Worm (Caenorhabditis elegans) whole organism, L1 larva: ENCODE measurements around the gene F35G12.7.

ENCODE experiments used
- C04F5.9 ChIP-seq: sonication (generic microtip); optimal IDR thresholded peaks from 2 replicates; lab custom pipeline; 2016; ENCODE audit warnings: missing genetic modification characterization, missing compliant biosample characterization
- C16A3.4 ChIP-seq: fragments of 150-350 bp; optimal IDR thresholded peaks from 2 replicates; lab custom pipeline; 2014; ENCODE audit warnings: missing biosample characterization, missing genetic modification characterization
- aha-1 ChIP-seq: fragments of 150-350 bp; optimal IDR thresholded peaks from 2 replicates; lab custom pipeline; 2014; ENCODE audit warnings: missing biosample characterization, missing genetic modification characterization
- blmp-1 ChIP-seq: fragments of 150-350 bp; optimal IDR thresholded peaks from 2 replicates; lab custom pipeline; 2014; ENCODE audit warnings: missing biosample characterization, missing genetic modification characterization
- ceh-82 ChIP-seq, 3 experiments: fragments of 150-350 bp in 1 of 3; sonication (generic microtip) in 2 of 3; optimal IDR thresholded peaks; 2 replicates each; lab custom pipeline; 2014 to 2017; ENCODE audit warnings: missing biosample characterization in 3 of 3, missing genetic modification characterization in 3 of 3
- ces-1 ChIP-seq: fragments of 150-350 bp; optimal IDR thresholded peaks from 2 replicates; lab custom pipeline; 2014; ENCODE audit warnings: missing biosample characterization, missing genetic modification reagents, missing genetic modification characterization
- efl-3 ChIP-seq: fragments of 200-800 bp; sonication (Bioruptor generic); optimal IDR thresholded peaks from 2 replicates; lab custom pipeline; 2018; ENCODE audit warnings: mild to moderate bottlenecking, missing genetic modification characterization, missing compliant biosample characterization
- egl-13 ChIP-seq: sonication (generic microtip); optimal IDR thresholded peaks from 2 replicates; lab custom pipeline; 2016; ENCODE audit warnings: missing genotype, missing genetic modification reagents, missing genetic modification characterization, missing compliant biosample characterization
- egl-27 ChIP-seq, 2 experiments: fragments of 150-350 bp in 1 of 2; sonication (generic microtip); optimal IDR thresholded peaks; 3 replicates each; lab custom pipeline; 2017 to 2018; ENCODE audit warnings: missing biosample characterization in 2 of 2, missing genetic modification characterization in 2 of 2, missing genetic modification reagents in 2 of 2
- elt-2 ChIP-seq: sonication (generic microtip); optimal IDR thresholded peaks from 2 replicates; lab custom pipeline; 2016; ENCODE audit warnings: missing genetic modification characterization, mild to moderate bottlenecking, inconsistent platforms, missing compliant biosample characterization, missing genetic modification reagents
- elt-3 ChIP-seq, 6 experiments: fragments of 150-350 bp in 1 of 6; sonication (generic microtip); optimal IDR thresholded peaks; 2 replicates each; lab custom pipeline; 2017 to 2018; ENCODE audit warnings: missing biosample characterization in 6 of 6, missing genetic modification characterization in 6 of 6, inconsistent platforms in 1 of 6
- ets-5 ChIP-seq: fragments of 200-800 bp; sonication (Bioruptor generic); IDR thresholded peaks from 2 replicates; pipeline ENCODE4 v1.3.6; 2022; ENCODE audit warnings: missing genetic modification characterization, missing compliant biosample characterization
- fkh-4 ChIP-seq: sonication (generic microtip); optimal IDR thresholded peaks from 2 replicates; lab custom pipeline; 2016; ENCODE audit warnings: missing compliant biosample characterization, missing genetic modification characterization, borderline replicate concordance
- fkh-8 ChIP-seq: sonication (generic microtip); optimal IDR thresholded peaks from 2 replicates; lab custom pipeline; 2016; ENCODE audit warnings: mild to moderate bottlenecking, missing genetic modification characterization, missing compliant biosample characterization
- fos-1 ChIP-seq: fragments of 150-350 bp; optimal IDR thresholded peaks from 2 replicates; lab custom pipeline; 2014; ENCODE audit warnings: missing biosample characterization, missing genetic modification characterization
- grh-1 ChIP-seq: fragments of 200-800 bp; sonication (Bioruptor generic); IDR thresholded peaks from 2 replicates; pipeline ENCODE4 v1.3.6; 2022; ENCODE audit warnings: missing genetic modification reagents, missing genetic modification characterization, missing compliant biosample characterization
- hlh-17 ChIP-seq: fragments of 200-800 bp; sonication (Bioruptor generic); optimal IDR thresholded peaks from 2 replicates; lab custom pipeline; 2018; ENCODE audit warnings: missing genetic modification characterization, mild to moderate bottlenecking, missing compliant biosample characterization, moderate library complexity, borderline replicate concordance
- hlh-4 ChIP-seq: sonication (generic microtip); optimal IDR thresholded peaks from 2 replicates; lab custom pipeline; 2016; ENCODE audit warnings: mild to moderate bottlenecking, missing genetic modification characterization, missing compliant biosample characterization
- jun-1 ChIP-seq: fragments of 150-350 bp; optimal IDR thresholded peaks from 2 replicates; lab custom pipeline; 2014; ENCODE audit warnings: missing biosample characterization, missing genetic modification reagents, missing genetic modification characterization
- lin-15B ChIP-seq: fragments of 150-350 bp; sonication (generic microtip); optimal IDR thresholded peaks from 3 replicates; lab custom pipeline; 2014; ENCODE audit warnings: missing biosample characterization, missing genetic modification characterization
- lir-3 ChIP-seq: sonication (generic microtip); optimal IDR thresholded peaks from 2 replicates; lab custom pipeline; 2016; ENCODE audit warnings: mild to moderate bottlenecking, missing genetic modification characterization, moderate library complexity, missing compliant biosample characterization; ENCODE audit not compliant: poor library complexity
- lsy-2 ChIP-seq, 2 experiments: fragments of 150-350 bp; optimal IDR thresholded peaks; 2 replicates each; lab custom pipeline; 2014; ENCODE audit warnings: missing biosample characterization in 2 of 2, missing genetic modification characterization in 2 of 2
- mab-9 ChIP-seq: fragments of 200-800 bp; sonication (Bioruptor generic); IDR thresholded peaks from 2 replicates; pipeline ENCODE4 v1.3.6; 2022; ENCODE audit warnings: missing genetic modification reagents, missing genetic modification characterization, missing compliant biosample characterization
- nhr-11 ChIP-seq: fragments of 150-350 bp; optimal IDR thresholded peaks from 2 replicates; lab custom pipeline; 2014; ENCODE audit warnings: missing biosample characterization, missing genetic modification characterization
- nhr-12 ChIP-seq: sonication (generic microtip); optimal IDR thresholded peaks from 2 replicates; lab custom pipeline; 2017; ENCODE audit warnings: missing biosample characterization, missing genetic modification characterization
- nhr-19 ChIP-seq: fragments of 200-800 bp; sonication (Bioruptor generic); conservative IDR thresholded peaks from 2 replicates; pipeline ENCODE4 v1.3.6; 2022; ENCODE audit warnings: missing genetic modification characterization, missing compliant biosample characterization
- nhr-20 ChIP-seq: sonication (generic microtip); optimal IDR thresholded peaks from 2 replicates; lab custom pipeline; 2016; ENCODE audit warnings: mild to moderate bottlenecking, missing genetic modification characterization, missing compliant biosample characterization
- nhr-71 ChIP-seq: sonication (generic microtip); optimal IDR thresholded peaks from 2 replicates; lab custom pipeline; 2016; ENCODE audit warnings: mild to moderate bottlenecking, missing genetic modification characterization, moderate library complexity, missing compliant biosample characterization
- nhr-76 ChIP-seq: sonication (generic microtip); optimal IDR thresholded peaks from 2 replicates; lab custom pipeline; 2017; ENCODE audit warnings: missing biosample characterization, missing genetic modification characterization
- nhr-84 ChIP-seq: sonication (generic microtip); optimal IDR thresholded peaks from 2 replicates; lab custom pipeline; 2017; ENCODE audit warnings: missing biosample characterization, missing genetic modification characterization
- nhr-85 ChIP-seq: sonication (generic microtip); peaks from one replicate; lab custom pipeline; 2016; ENCODE audit warnings: missing genetic modification characterization, inconsistent platforms, missing compliant biosample characterization
- pag-3 ChIP-seq: sonication (generic microtip); optimal IDR thresholded peaks from 2 replicates; lab custom pipeline; 2017; ENCODE audit warnings: missing genetic modification characterization, mild to moderate bottlenecking, missing compliant biosample characterization, antibody characterized with exemption, borderline replicate concordance; ENCODE audit not compliant: insufficient read depth
- pax-3 ChIP-seq: fragments of 200-800 bp; sonication (Bioruptor generic); optimal IDR thresholded peaks from 2 replicates; lab custom pipeline; 2018; ENCODE audit warnings: mild to moderate bottlenecking, missing genetic modification characterization, moderate library complexity, missing compliant biosample characterization
- rnt-1 ChIP-seq: sonication (generic microtip); optimal IDR thresholded peaks from 2 replicates; lab custom pipeline; 2016; ENCODE audit warnings: mild to moderate bottlenecking, missing genetic modification characterization, moderate library complexity, missing compliant biosample characterization
- snpc-4 ChIP-seq: fragments of 150-350 bp; optimal IDR thresholded peaks from 2 replicates; lab custom pipeline; 2014; ENCODE audit warnings: missing biosample characterization, missing genetic modification characterization
- sox-4 ChIP-seq: sonication (generic microtip); optimal IDR thresholded peaks from 2 replicates; lab custom pipeline; 2016; ENCODE audit warnings: missing genetic modification characterization, missing compliant biosample characterization
- tlp-1 ChIP-seq: fragments of 150-350 bp; optimal IDR thresholded peaks from 2 replicates; lab custom pipeline; 2014; ENCODE audit warnings: missing biosample characterization, missing genetic modification characterization
- unc-130 ChIP-seq: fragments of 150-350 bp; optimal IDR thresholded peaks from 2 replicates; lab custom pipeline; 2017; ENCODE audit warnings: missing biosample characterization, missing genetic modification characterization, inconsistent platforms
- vab-15 ChIP-seq: sonication (generic microtip); optimal IDR thresholded peaks from 2 replicates; lab custom pipeline; 2017; ENCODE audit warnings: missing genotype, mild to moderate bottlenecking, missing genetic modification characterization, missing compliant biosample characterization
- xbp-1 ChIP-seq: sonication (generic microtip); optimal IDR thresholded peaks from 2 replicates; lab custom pipeline; 2016; ENCODE audit warnings: missing genetic modification characterization, missing compliant biosample characterization
- zag-1 ChIP-seq: fragments of 150-350 bp; optimal IDR thresholded peaks from 2 replicates; lab custom pipeline; 2014; ENCODE audit warnings: missing biosample characterization, missing genetic modification characterization
- zip-4 ChIP-seq: fragments of 200-800 bp; sonication (Bioruptor generic); optimal IDR thresholded peaks from 2 replicates; lab custom pipeline; 2018; ENCODE audit warnings: mild to moderate bottlenecking, missing genetic modification characterization, moderate library complexity, missing compliant biosample characterization
- ztf-11 ChIP-seq, 2 experiments: sonication (generic microtip); optimal IDR thresholded peaks; 2 replicates each; lab custom pipeline; 2016 to 2017; ENCODE audit warnings: missing genetic modification characterization in 2 of 2, missing biosample characterization in 1 of 2, missing compliant biosample characterization in 1 of 2

Gene F35G12.7

ce11 chrIII:4560393-4560890 lies 26.7 kb downstream of the F35G12.7 start (continued):
- TF ChIP-seq nhr-11 (tag; lab: Kevin White, UChicago) (no peak), xbp-1 (tag; lab: Kevin White, UChicago) (peak; percentile 69), egl-13 (tag; lab: Kevin White, UChicago) (peak; percentile 31), nhr-71 (tag; lab: Kevin White, UChicago) (peak; percentile 85), elt-3 (tag; optimal IDR thresholded peaks at IDR 0.05; lab: Kevin White, UChicago) (peak in 3 of 6 experiments; percentile 11 to 74 (median 22)), fos-1 (tag; lab: Kevin White, UChicago) (no peak), C16A3.4 (tag; lab: Kevin White, UChicago) (no peak), lsy-2 (tag; optimal IDR thresholded peaks at IDR 0.05; lab: Kevin White, UChicago) (peak; percentile 61), snpc-4 (tag; lab: Kevin White, UChicago) (no peak), pag-3 (no peak), ces-1 (GFP tag; lab: Kevin White, UChicago) (no peak), nhr-85 (peak; percentile 84), zip-4 (GFP tag; lab: Kevin White, UChicago) (no peak), sox-4 (tag; lab: Kevin White, UChicago) (no peak), nhr-84 (tag; lab: Kevin White, UChicago) (no peak), vab-15 (no peak), fkh-4 (tag; lab: Kevin White, UChicago) (no peak), pax-3 (tag; lab: Kevin White, UChicago) (no peak), hlh-17 (no peak), nhr-76 (tag; lab: Kevin White, UChicago) (peak; percentile 41), aha-1 (no peak), elt-2 (tag; lab: Kevin White, UChicago) (no peak), unc-130 (tag; lab: Kevin White, UChicago) (peak; percentile 24), nhr-19 (GFP tag; lab: Robert Waterston, UW) (peak; percentile 54), nhr-12 (tag; lab: Kevin White, UChicago) (no peak), lir-3 (tag; lab: Kevin White, UChicago) (no peak), grh-1 (peak; percentile 36; the same call in 1 of the 2 replicates), hlh-4 (tag; lab: Kevin White, UChicago) (no peak), C04F5.9 (tag; lab: Kevin White, UChicago) (no peak), mab-9 (GFP tag; lab: Robert Waterston, UW) (no peak), egl-27 (tag; optimal IDR thresholded peaks at IDR 0.05; lab: Kevin White, UChicago) (peak in 1 of 2 experiments; percentile 15), ceh-82 (tag; optimal IDR thresholded peaks at IDR 0.05; lab: Kevin White, UChicago) (peak; percentile 52 to 75 (median 60)), blmp-1 (tag; lab: Kevin White, UChicago) (peak; percentile 61), ets-5 (GFP tag; lab: Robert Waterston, UW) (no peak), zag-1 (tag; lab: Kevin White, UChicago) (no peak), rnt-1 (peak; percentile 67), tlp-1 (tag; lab: Kevin White, UChicago) (no peak), jun-1 (tag; lab: Kevin White, UChicago) (peak; percentile 41), ztf-11 (tag; optimal IDR thresholded peaks at IDR 0.05; lab: Kevin White, UChicago) (peak in 1 of 2 experiments; percentile 20), fkh-8 (peak; percentile 19), nhr-20 (peak; percentile 69), lin-15B (tag; lab: Kevin White, UChicago) (no peak), efl-3 (GFP tag; lab: Kevin White, UChicago) (no peak)
- TF ChIP-seq, all 84 proteins: peak for 38
